Worm (Caenorhabditis elegans): ENCODE measurements around the gene F59F5.5.
A peak's percentile ranks its signal among the peaks of the same experiment; 100 is the strongest.

F59F5.5 gene

DNA sequence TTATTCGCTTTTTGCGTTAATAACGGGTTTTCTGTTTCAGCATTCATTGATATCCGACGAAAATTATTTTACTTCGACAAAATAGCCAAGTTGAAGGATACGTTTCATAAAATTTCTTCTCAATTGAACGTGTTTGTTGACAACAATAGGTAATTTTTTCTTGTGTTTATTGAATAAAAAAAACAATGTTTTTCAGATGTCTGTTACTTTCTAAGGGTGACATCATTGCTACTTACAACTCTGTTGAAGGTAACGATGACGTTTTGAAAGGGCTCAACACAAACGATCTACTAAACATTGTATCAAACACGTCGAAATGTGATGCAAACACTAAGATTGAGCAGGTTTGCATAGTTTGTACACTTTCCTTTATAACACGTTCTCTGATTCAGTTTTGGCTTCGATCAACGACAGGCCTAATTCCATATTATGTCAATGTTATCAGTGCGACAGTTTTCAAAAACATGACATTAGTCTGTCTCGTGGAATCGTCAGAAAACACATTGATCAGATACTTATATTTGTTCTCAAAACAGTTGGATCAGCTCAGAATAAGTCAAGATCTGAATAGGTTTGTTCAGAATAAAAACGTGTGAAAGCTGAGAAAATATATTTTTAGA, 11.1 kb upstream of the F59F5.5 start (continued):
- TF ChIP-seq Y5F2A.4 (GFP tag; optimal IDR thresholded peaks at IDR 0.05) (no peak), mes-2 (tag; optimal IDR thresholded peaks at IDR 0.05; ENCODE audit: poor library complexity, severe bottlenecking) (no peak), dmd-8 (GFP tag; IDR thresholded peaks at IDR 0.05) (no peak), nhr-10 (tag; optimal IDR thresholded peaks at IDR 0.05) (no peak), jun-1 (tag; optimal IDR thresholded peaks at IDR 0.05) (no peak), attf-4 (tag; optimal IDR thresholded peaks at IDR 0.05) (no peak), mxl-3 (GFP tag; optimal IDR thresholded peaks at IDR 0.05) (no peak), R02D3.7 (tag; optimal IDR thresholded peaks at IDR 0.05) (no peak), zip-2 (tag; optimal IDR thresholded peaks at IDR 0.05) (no peak)

DNA sequence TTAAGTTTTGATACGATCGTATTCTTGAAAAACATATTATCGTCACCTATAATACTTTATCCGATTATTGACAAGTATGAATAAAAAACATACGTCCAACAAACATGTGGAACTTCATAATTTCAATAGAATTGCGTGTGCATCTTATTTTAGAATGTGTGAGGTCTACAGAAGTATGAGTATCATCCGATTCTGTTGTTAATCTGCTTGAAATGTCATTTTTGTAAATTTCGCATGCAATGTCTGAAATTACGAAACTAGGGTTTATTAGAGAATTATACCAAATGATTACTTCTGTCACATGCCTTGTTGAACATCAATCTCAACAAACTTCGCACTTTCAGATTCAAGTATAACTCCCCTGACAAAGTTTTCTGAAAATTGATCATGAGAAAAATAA, 4.0 kb upstream of the F59F5.5 start:
- TF ChIP-seq Y105C5A.15 (GFP tag; IDR thresholded peaks at IDR 0.05) (no peak), unc-62 (GFP tag; optimal IDR thresholded peaks at IDR 0.05 in 1 of 2) (peak in 1 of 2 experiments; percentile 93), unc-62 (tag; optimal IDR thresholded peaks at IDR 0.05) (no peak), egl-27 (tag; optimal IDR thresholded peaks at IDR 0.05) (no peak), set-16 (GFP tag; IDR thresholded peaks at IDR 0.05) (no peak), nhr-48 (tag; optimal IDR thresholded peaks at IDR 0.05) (no peak)

DNA sequence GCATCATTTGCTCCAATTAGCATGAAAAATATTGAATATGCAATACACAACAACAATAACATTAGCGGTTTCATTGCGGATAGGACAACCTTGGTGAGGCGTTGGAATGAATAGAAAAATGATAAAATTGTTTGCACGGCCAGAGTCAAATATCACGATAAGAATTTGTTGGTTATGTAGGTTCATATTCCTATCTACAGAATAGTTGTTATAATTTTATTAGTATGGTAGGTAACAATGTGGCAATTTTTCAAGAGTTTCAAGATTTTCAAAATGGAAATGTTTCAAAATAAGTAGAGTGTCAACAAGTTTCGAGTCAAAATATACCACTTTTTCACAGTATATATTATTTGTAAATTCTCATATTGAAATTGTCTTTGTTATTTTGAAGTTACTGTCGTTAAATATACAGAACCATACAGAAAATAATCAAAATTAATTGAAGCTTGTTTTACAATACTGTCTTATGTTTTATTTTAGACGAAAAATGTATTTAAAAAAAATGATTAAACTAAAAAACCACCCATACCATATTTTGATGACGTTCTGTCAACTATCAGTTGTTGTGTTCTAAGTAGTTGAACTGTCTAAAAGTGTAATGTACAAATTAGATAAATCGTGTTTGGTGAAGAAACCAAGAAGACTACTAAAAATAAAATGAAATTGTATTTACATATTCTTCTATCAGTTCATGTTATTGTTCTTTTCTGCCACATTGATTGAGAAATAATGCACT, 3.3 kb upstream of the F59F5.5 start, which contains the start of the genes F59F5.3 and F59F5.4:
Gene F59F5.3 (minus strand): TSS at position 101 of the 736 bp plus-strand sequence.
Gene F59F5.4 (plus strand): TSS at position 686 of the 736 bp plus-strand sequence.
- TF ChIP-seq nhr-237 (tag; optimal IDR thresholded peaks at IDR 0.05) (no peak), nhr-28 (tag; optimal IDR thresholded peaks at IDR 0.05) (peak; percentile 6), dmd-6 (GFP tag; IDR thresholded peaks at IDR 0.05) (no peak), ceh-28 (tag; optimal IDR thresholded peaks at IDR 0.05) (no peak), rbr-2 (tag; optimal IDR thresholded peaks at IDR 0.05) (no peak), dve-1 (tag; optimal IDR thresholded peaks at IDR 0.05; ENCODE audit: insufficient read depth) (peak; percentile 25), dmd-9 (GFP tag; IDR thresholded peaks at IDR 0.05) (no peak), spr-1 (tag; optimal IDR thresholded peaks at IDR 0.05) (no peak), unc-62 (GFP tag; optimal IDR thresholded peaks at IDR 0.05 in 1 of 2) (no peak), unc-62 (tag; optimal IDR thresholded peaks at IDR 0.05) (no peak), pqm-1 (tag; optimal IDR thresholded peaks at IDR 0.05) (peak; percentile 42), nhr-41 (GFP tag; IDR thresholded peaks at IDR 0.05) (no peak), nhr-11 (tag; optimal IDR thresholded peaks at IDR 0.05) (no peak), nhr-6 (tag; optimal IDR thresholded peaks at IDR 0.05) (no peak), daf-16 (GFP tag; optimal IDR thresholded peaks at IDR 0.05) (no peak), daf-16 (tag; optimal IDR thresholded peaks at IDR 0.05) (peak; percentile 75), ama-1 (optimal IDR thresholded peaks at IDR 0.05) (no peak), F49E8.2 (tag; optimal IDR thresholded peaks at IDR 0.05; ENCODE audit: borderline replicate concordance) (no peak)

DNA sequence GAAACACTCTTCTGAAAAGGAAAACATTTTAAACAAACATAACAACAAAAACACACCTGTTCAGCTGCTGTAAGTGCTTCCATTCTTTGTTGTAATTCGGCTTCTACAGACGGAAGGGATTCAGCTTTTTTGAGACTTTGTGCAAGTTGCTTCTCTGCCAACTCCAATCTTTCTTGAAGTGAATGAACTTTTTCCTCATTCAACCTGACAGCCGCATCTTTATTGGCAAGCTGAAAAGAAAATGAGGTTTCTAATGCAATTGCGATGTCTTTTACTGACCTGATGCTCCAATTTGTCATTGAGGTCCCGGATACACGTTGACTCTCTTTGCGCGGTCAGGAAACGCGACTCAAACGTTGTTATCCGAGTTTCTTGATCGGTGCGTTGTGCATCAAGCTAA, 7.2 kb downstream of the F59F5.5 start:
- TF ChIP-seq zip-2 (tag; optimal IDR thresholded peaks at IDR 0.05) (no peak), skn-1 (tag; optimal IDR thresholded peaks at IDR 0.05) (no peak), set-16 (GFP tag; IDR thresholded peaks at IDR 0.05) (no peak), daf-16 (GFP tag; optimal IDR thresholded peaks at IDR 0.05) (no peak), daf-16 (tag; optimal IDR thresholded peaks at IDR 0.05) (no peak), unc-62 (GFP tag; optimal IDR thresholded peaks at IDR 0.05 in 1 of 2) (peak in 1 of 2 experiments; percentile 95), unc-62 (tag; optimal IDR thresholded peaks at IDR 0.05) (no peak), ctbp-1 (GFP tag; IDR thresholded peaks at IDR 0.05) (0 out of 2 replicates have a peak, but pooled peaks have one; percentile 18)

All from whole organism, L4 larva.